Fruit fly (Drosophila melanogaster): Measurements from ENCODE around the gene Rel.

Gene Rel

DNA sequence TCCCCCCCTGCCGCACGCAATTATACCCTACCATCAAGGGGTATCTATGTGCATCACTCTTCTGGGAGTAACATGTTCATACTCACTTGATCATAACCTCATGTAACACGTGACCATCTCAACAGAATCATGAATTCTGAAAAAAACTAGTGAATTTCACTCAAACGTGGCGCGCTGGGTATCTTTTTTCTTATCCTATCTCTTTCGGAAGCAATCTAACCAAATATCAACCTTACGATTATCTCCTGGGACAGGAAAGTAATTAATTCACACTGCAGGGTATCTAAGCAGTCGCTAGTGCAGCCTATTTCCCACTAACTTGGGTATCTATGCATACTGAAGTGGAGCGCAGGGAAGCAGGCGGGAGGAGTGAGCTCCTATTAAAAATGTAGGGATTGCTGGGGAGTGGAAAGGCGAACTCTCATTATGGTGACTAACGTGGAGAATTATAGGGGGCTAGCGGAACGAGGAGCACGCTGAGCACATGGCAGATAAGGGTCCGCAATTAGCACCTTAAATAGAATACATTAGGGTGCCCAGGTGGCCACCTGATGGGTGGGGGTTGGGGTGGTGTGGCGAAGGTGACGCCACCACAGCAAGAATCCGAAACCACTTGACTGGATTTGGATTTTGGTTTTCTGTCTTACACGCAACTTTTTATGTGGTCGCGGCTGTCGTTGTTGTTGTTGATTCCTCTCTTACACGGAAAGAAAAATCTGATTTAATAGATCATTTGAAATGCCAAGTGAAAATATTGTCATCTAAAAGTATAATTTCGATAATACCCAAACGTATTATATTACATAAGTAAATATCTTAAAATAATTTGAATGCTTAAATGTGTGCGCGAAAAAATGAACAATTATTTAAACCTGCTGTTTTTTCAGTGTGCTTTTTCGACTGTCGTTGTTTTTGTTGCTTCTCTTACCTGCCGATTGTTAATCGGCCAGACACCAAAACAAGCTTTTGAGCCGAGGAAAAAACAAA is 7.6 kb upstream of the Rel start (continued):
- TF ChIP-seq HmgD (GFP tag; optimal IDR thresholded peaks at IDR 0.05) (peak; percentile 1), CG10321 (GFP tag; IDR thresholded peaks at IDR 0.05) (no peak), CG10274 (GFP tag; optimal IDR thresholded peaks at IDR 0.05) (peak; percentile 92), jing (GFP tag; optimal IDR thresholded peaks at IDR 0.05) (peak; percentile 78), Hand (GFP tag; optimal IDR thresholded peaks at IDR 0.05) (peak; percentile 90), CG2120 (GFP tag; optimal IDR thresholded peaks at IDR 0.05) (peak; percentile 94), CG11504 (tag; optimal IDR thresholded peaks at IDR 0.05) (peak; percentile 96), HmgZ (tag; optimal IDR thresholded peaks at IDR 0.05) (peak; percentile 95), CG9876 (GFP tag; optimal IDR thresholded peaks at IDR 0.05) (peak; percentile 79), sqz (GFP tag; optimal IDR thresholded peaks at IDR 0.05) (peak; percentile 91), psq (GFP tag; optimal IDR thresholded peaks at IDR 0.05) (peak; percentile 35), Hmr (GFP tag; optimal IDR thresholded peaks at IDR 0.05) (peak; percentile 96), CG10431 (GFP tag; optimal IDR thresholded peaks at IDR 0.05) (peak; percentile 80), zen2 (GFP tag; IDR thresholded peaks at IDR 0.05; ENCODE audit: partially characterized antibody) (no peak), CG17912 (GFP tag; optimal IDR thresholded peaks at IDR 0.05) (no peak), phol (tag; optimal IDR thresholded peaks at IDR 0.05) (peak; percentile 94), CG7745 (tag; optimal IDR thresholded peaks at IDR 0.05) (peak; percentile 48), danr (GFP tag; IDR thresholded peaks at IDR 0.05) (no peak), CG12071 (GFP tag; optimal IDR thresholded peaks at IDR 0.05) (peak; percentile 91), Hmx (GFP tag; optimal IDR thresholded peaks at IDR 0.05) (peak; percentile 49), CG33213 (GFP tag; optimal IDR thresholded peaks at IDR 0.05) (peak; percentile 80), CG1792 (GFP tag; optimal IDR thresholded peaks at IDR 0.05) (peak; percentile 62), CG1647 (GFP tag; optimal IDR thresholded peaks at IDR 0.05) (peak; percentile 31), hb (GFP tag; IDR thresholded peaks at IDR 0.05; ENCODE audit: partially characterized antibody) (no peak), CG31388 (GFP tag; optimal IDR thresholded peaks at IDR 0.05) (peak; percentile 82), Atf3 (GFP tag; optimal IDR thresholded peaks at IDR 0.05) (peak; percentile 10), Vsx1 (GFP tag; optimal IDR thresholded peaks at IDR 0.05) (peak; percentile 70), B-H1 (GFP tag; IDR thresholded peaks at IDR 0.05) (no peak), CG2116 (GFP tag; optimal IDR thresholded peaks at IDR 0.05) (peak; percentile 41), ase (GFP tag; IDR thresholded peaks at IDR 0.05) (no peak), CG10209 (GFP tag; optimal IDR thresholded peaks at IDR 0.05) (peak; percentile 91), CG10979 (tag; optimal IDR thresholded peaks at IDR 0.05) (peak; percentile 94), br (optimal IDR thresholded peaks at IDR 0.05) (no peak), ash1 (GFP tag; optimal IDR thresholded peaks at IDR 0.05) (no peak), CG17829 (tag; optimal IDR thresholded peaks at IDR 0.05) (peak; percentile 94), Meics (GFP tag; optimal IDR thresholded peaks at IDR 0.05) (peak; percentile 96), fd96Cb (tag; optimal IDR thresholded peaks at IDR 0.05) (peak; percentile 93), luna (GFP tag; optimal IDR thresholded peaks at IDR 0.05) (peak; percentile 61), Nf-YB (GFP tag; optimal IDR thresholded peaks at IDR 0.05) (peak; percentile 83), vfl (GFP tag; optimal IDR thresholded peaks at IDR 0.05) (peak; percentile 66), sens-2 (GFP tag; IDR thresholded peaks at IDR 0.05) (no peak), Dref (GFP tag; IDR thresholded peaks at IDR 0.05) (no peak), tup (GFP tag; optimal IDR thresholded peaks at IDR 0.05) (peak; percentile 70), Dfd (GFP tag; optimal IDR thresholded peaks at IDR 0.05) (no peak), zf30C (GFP tag; optimal IDR thresholded peaks at IDR 0.05) (peak; percentile 86), h (optimal IDR thresholded peaks at IDR 0.05) (no peak), CG32532 (GFP tag; IDR thresholded peaks at IDR 0.05) (no peak), esg (GFP tag; conservative IDR thresholded peaks at IDR 0.05) (no peak), Dp (GFP tag; optimal IDR thresholded peaks at IDR 0.05) (no peak)
